Worm (Caenorhabditis elegans): ENCODE data around the gene C50E3.15.

Gene C50E3.15

DNA sequence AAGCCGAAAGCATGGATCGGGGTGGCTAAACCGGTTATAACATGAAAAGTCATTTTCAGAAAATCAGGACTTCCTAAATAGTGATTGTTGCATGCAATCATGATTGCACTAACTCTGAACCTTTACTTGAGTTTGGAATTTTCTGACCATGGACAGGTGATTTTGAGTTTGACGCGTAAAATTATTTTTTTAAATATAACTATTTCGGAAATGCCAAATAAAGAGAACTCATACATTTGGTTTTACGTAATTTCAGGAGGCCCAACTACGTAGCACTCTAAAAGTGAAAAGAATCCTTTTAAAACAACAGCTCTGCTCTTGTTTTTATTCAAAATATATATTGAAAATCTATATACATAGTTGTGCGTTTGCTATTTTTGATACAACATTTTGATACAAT lies 33.5 kb downstream of the C50E3.15 start, which contains the start of gene srh-234:
Gene srh-234, minus strand, starts transcription at position 101 of the 400 bp plus-strand sequence.
- TF ChIP-seq unc-130 (GFP tag; optimal IDR thresholded peaks at IDR 0.05) = no peak
- TF ChIP-seq unc-62 (GFP tag; optimal IDR thresholded peaks at IDR 0.05) = no peak
- TF ChIP-seq efl-1 (GFP tag; optimal IDR thresholded peaks at IDR 0.05) = no peak
- TF ChIP-seq snpc-3.4 (tag; optimal IDR thresholded peaks at IDR 0.05) = no peak
- no peak for TF ChIP-seq pha-4 (tag; optimal IDR thresholded peaks at IDR 0.05)
- TF ChIP-seq hrde-1 (tag; optimal IDR thresholded peaks at IDR 0.05; ENCODE audit: borderline replicate concordance) = no peak
- no peak for TF ChIP-seq lsl-1 (GFP tag; optimal IDR thresholded peaks at IDR 0.05)
- no peak for TF ChIP-seq lin-26 (GFP tag; IDR thresholded peaks at IDR 0.05)
- no peak for TF ChIP-seq Y53F4B.3 (GFP tag; IDR thresholded peaks at IDR 0.05)
- TF ChIP-seq aptf-3 (GFP tag; IDR thresholded peaks at IDR 0.05) = no peak
- TF ChIP-seq B0035.1 (tag; optimal IDR thresholded peaks at IDR 0.05) = no peak
- TF ChIP-seq T07F8.4 (tag; optimal IDR thresholded peaks at IDR 0.05) = no peak
- no peak for TF ChIP-seq F10E7.11 (tag; optimal IDR thresholded peaks at IDR 0.05)
- TF ChIP-seq sea-2 (GFP tag; IDR thresholded peaks at IDR 0.05) = no peak
- no peak for TF ChIP-seq F49E8.2 (tag; optimal IDR thresholded peaks at IDR 0.05; ENCODE audit: insufficient read depth)
- TF ChIP-seq Y79H2A.3 (GFP tag; conservative IDR thresholded peaks at IDR 0.05) = no peak
- TF ChIP-seq ceh-100 (GFP tag; IDR thresholded peaks at IDR 0.05) = no peak
- no peak for TF ChIP-seq akir-1 (GFP tag; optimal IDR thresholded peaks at IDR 0.05)
- no peak for TF ChIP-seq ztf-22 (GFP tag; optimal IDR thresholded peaks at IDR 0.05)
- no peak for TF ChIP-seq mel-28 (tag; optimal IDR thresholded peaks at IDR 0.05; ENCODE audit: borderline replicate concordance)

DNA sequence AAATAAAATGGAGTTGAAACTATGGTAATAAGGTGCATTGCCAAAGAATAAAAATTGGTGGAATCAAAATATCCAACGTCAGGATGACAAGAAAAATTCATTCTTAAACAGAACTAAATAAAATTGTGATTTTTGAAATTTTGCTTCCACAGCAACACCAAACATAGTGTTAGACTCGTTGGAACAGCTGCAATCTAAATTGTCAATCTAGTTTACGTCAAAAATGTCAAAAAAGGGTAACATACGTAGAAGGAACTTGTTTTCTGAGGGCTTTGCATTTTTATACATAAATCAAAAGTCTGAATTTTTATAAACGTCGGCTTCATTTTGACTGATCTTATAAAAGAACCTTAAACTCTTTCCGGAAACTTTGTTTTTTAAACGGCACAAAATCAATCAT lies 35.4 kb downstream of the C50E3.15 start, which contains the start of gene srh-200:
Gene srh-200, minus strand, starts transcription at position 101 of the 400 bp plus-strand sequence.
- no peak for TF ChIP-seq tbp1 (GFP tag; optimal IDR thresholded peaks at IDR 0.05)
- TF ChIP-seq lin-26 (GFP tag; IDR thresholded peaks at IDR 0.05) = no peak
- no peak for TF ChIP-seq repo-1 (tag; optimal IDR thresholded peaks at IDR 0.05)
- no peak for TF ChIP-seq Y56A3A.18 (GFP tag; IDR thresholded peaks at IDR 0.05)
- no peak for TF ChIP-seq nfya-1 (tag; optimal IDR thresholded peaks at IDR 0.05; ENCODE audit: borderline replicate concordance, insufficient read depth)
- TF ChIP-seq athp-1 (tag; optimal IDR thresholded peaks at IDR 0.05) = no peak
- TF ChIP-seq dox-1 (GFP tag; IDR thresholded peaks at IDR 0.05) = no peak
- TF ChIP-seq F49E8.2 (tag; optimal IDR thresholded peaks at IDR 0.05; ENCODE audit: insufficient read depth) = no peak
- no peak for TF ChIP-seq K12H6.12 (tag; optimal IDR thresholded peaks at IDR 0.05)
- no peak for TF ChIP-seq Y53G8AR.9 (GFP tag; conservative IDR thresholded peaks at IDR 0.05)
- TF ChIP-seq sdz-38 (tag; optimal IDR thresholded peaks at IDR 0.05) = no peak
- TF ChIP-seq nhr-179 (tag; optimal IDR thresholded peaks at IDR 0.05) = no peak
- TF ChIP-seq C06A6.2 (GFP tag; conservative IDR thresholded peaks at IDR 0.05) = no peak
- TF ChIP-seq ceh-27 (GFP tag; optimal IDR thresholded peaks at IDR 0.05) = no peak
- no peak for TF ChIP-seq ceh-79 (tag; optimal IDR thresholded peaks at IDR 0.05)
- no peak for TF ChIP-seq lin-35 (GFP tag; optimal IDR thresholded peaks at IDR 0.05)
- TF ChIP-seq F55B11.4 (tag; optimal IDR thresholded peaks at IDR 0.05; ENCODE audit: borderline replicate concordance, insufficient read depth) = no peak
- TF ChIP-seq hrde-1 (tag; optimal IDR thresholded peaks at IDR 0.05; ENCODE audit: borderline replicate concordance) = no peak
- TF ChIP-seq atf-7 (tag; optimal IDR thresholded peaks at IDR 0.05) = no peak

DNA sequence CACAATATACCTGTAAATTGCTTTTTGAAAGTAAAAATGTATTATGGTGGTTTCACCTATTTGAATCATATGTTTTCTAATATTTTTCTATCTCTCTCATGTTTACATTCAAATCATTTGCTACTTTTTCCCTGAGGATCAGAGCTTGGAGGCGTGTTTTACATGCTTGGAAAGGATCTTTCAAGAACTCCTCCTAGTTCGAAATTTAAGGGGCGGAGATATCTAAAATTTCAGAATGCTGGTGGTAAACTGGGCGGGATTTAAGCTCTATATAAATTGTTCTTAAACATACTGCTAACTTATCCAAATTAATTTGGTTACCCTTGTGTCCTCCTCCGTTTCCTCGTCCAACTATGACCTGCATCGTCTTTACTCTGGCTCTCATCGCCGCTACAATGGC lies 49.7 kb downstream of the C50E3.15 start, which contains the start of gene C12D5.5:
Gene C12D5.5, plus strand, starts transcription at position 301 of the 400 bp plus-strand sequence.
- TF ChIP-seq rcor-1 (GFP tag; IDR thresholded peaks at IDR 0.05) (no peak), madf-10 (tag; optimal IDR thresholded peaks at IDR 0.05) (no peak), snpc-1.1 (tag; optimal IDR thresholded peaks at IDR 0.05; ENCODE audit: insufficient read depth) (no peak), lsy-27 (tag; optimal IDR thresholded peaks at IDR 0.05; ENCODE audit: borderline replicate concordance, insufficient read depth) (no peak), F33H1.4 (GFP tag; IDR thresholded peaks at IDR 0.05) (no peak), cebp-1 (GFP tag; IDR thresholded peaks at IDR 0.05) (no peak), cebp-1 (tag; optimal IDR thresholded peaks at IDR 0.05) (no peak), ceh-27 (GFP tag; optimal IDR thresholded peaks at IDR 0.05) (no peak), ztf-25 (GFP tag; IDR thresholded peaks at IDR 0.05) (no peak), mes-4 (tag; optimal IDR thresholded peaks at IDR 0.05) (no peak), F57C9.4 (tag; optimal IDR thresholded peaks at IDR 0.05) (no peak), zfh-2 (GFP tag; conservative IDR thresholded peaks at IDR 0.05) (no peak), bed-2 (GFP tag; IDR thresholded peaks at IDR 0.05) (no peak)

All from whole organism, young adult.